Fruit fly (Drosophila melanogaster): Measurements from ENCODE around the gene Ccdc85.

The Ccdc85 gene

dm6 chr2L:3003399-3003798 lies 4.3 kb downstream of the Ccdc85 start (continued):
- TF ChIP-seq HmgZ (tag; optimal IDR thresholded peaks at IDR 0.05) (no peak), MESR4 (GFP tag; optimal IDR thresholded peaks at IDR 0.05) (no peak), Hand (GFP tag; optimal IDR thresholded peaks at IDR 0.05) (no peak), PHDP (tag; optimal IDR thresholded peaks at IDR 0.05) (peak; percentile 76), Bgb (GFP tag; IDR thresholded peaks at IDR 0.05; ENCODE audit: partially characterized antibody) (no peak), ssp (GFP tag; IDR thresholded peaks at IDR 0.05) (no peak), sqz (GFP tag; optimal IDR thresholded peaks at IDR 0.05) (peak; percentile 61), amos (GFP tag; IDR thresholded peaks at IDR 0.05; ENCODE audit: partially characterized antibody) (no peak), gt (GFP tag; IDR thresholded peaks at IDR 0.05) (no peak), trem (tag; optimal IDR thresholded peaks at IDR 0.05) (peak; percentile 15), Hr51 (GFP tag; optimal IDR thresholded peaks at IDR 0.05) (peak in 1 of 2 experiments; percentile 73), CG2120 (GFP tag; optimal IDR thresholded peaks at IDR 0.05) (no peak), CG5953 (GFP tag; IDR thresholded peaks at IDR 0.05) (peak; percentile 62), CG15514 (GFP tag; optimal IDR thresholded peaks at IDR 0.05) (no peak), slbo (GFP tag; IDR thresholded peaks at IDR 0.05) (no peak), Hr39 (optimal IDR thresholded peaks at IDR 0.05) (no peak), Taf1 (GFP tag; IDR thresholded peaks at IDR 0.05) (no peak), Six4 (GFP tag; optimal IDR thresholded peaks at IDR 0.05) (peak; percentile 45), CG7786 (GFP tag; optimal IDR thresholded peaks at IDR 0.05) (no peak), Sin3A (optimal IDR thresholded peaks at IDR 0.05) (no peak), al (GFP tag; IDR thresholded peaks at IDR 0.05) (no peak), CrebB (tag; optimal IDR thresholded peaks at IDR 0.05) (no peak), schlank (tag; optimal IDR thresholded peaks at IDR 0.05) (no peak), psq (GFP tag; optimal IDR thresholded peaks at IDR 0.05) (no peak), usp (GFP tag; optimal IDR thresholded peaks at IDR 0.05) (no peak), ash1 (GFP tag; optimal IDR thresholded peaks at IDR 0.05) (no peak), Oaz (GFP tag; IDR thresholded peaks at IDR 0.05) (no peak), CG7963 (GFP tag; IDR thresholded peaks at IDR 0.05; ENCODE audit: partially characterized antibody) (no peak), esg (GFP tag; conservative IDR thresholded peaks at IDR 0.05) (peak; percentile 41; the same call in 1 of the 2 replicates), mam (GFP tag; optimal IDR thresholded peaks at IDR 0.05) (no peak), Ptx1 (GFP tag; IDR thresholded peaks at IDR 0.05) (peak; percentile 68), CG16813 (GFP tag; IDR thresholded peaks at IDR 0.05; ENCODE audit: partially characterized antibody) (no peak), zfh2 (GFP tag; optimal IDR thresholded peaks at IDR 0.05) (no peak), CG9609 (GFP tag; optimal IDR thresholded peaks at IDR 0.05) (no peak), CG10366 (GFP tag; IDR thresholded peaks at IDR 0.05) (peak; percentile 40; the same call in 1 of the 2 replicates), CG11504 (tag; optimal IDR thresholded peaks at IDR 0.05) (peak; percentile 81), tio (GFP tag; optimal IDR thresholded peaks at IDR 0.05) (no peak), D (optimal IDR thresholded peaks at IDR 0.05) (no peak), D (GFP tag; optimal IDR thresholded peaks at IDR 0.05) (peak; percentile 57), CG6813 (GFP tag; optimal IDR thresholded peaks at IDR 0.05) (peak; percentile 23), maf-S (GFP tag; optimal IDR thresholded peaks at IDR 0.05) (no peak), H15 (GFP tag; IDR thresholded peaks at IDR 0.05) (0 out of 3 replicates have a peak, but pooled peaks have one; percentile 21), CG3726 (GFP tag; IDR thresholded peaks at IDR 0.05) (no peak), ftz-f1 (GFP tag; optimal IDR thresholded peaks at IDR 0.05) (no peak), CG12659 (GFP tag; optimal IDR thresholded peaks at IDR 0.05) (peak; percentile 57), CG4328 (GFP tag; optimal IDR thresholded peaks at IDR 0.05) (no peak), CG12236 (GFP tag; optimal IDR thresholded peaks at IDR 0.05) (no peak), salm (tag; optimal IDR thresholded peaks at IDR 0.05) (peak; percentile 11), az2 (GFP tag; optimal IDR thresholded peaks at IDR 0.05) (peak; percentile 17), nerfin-1 (tag; optimal IDR thresholded peaks at IDR 0.05) (peak; percentile 52)

Measured in whole organism, embryonic.